Worm (Caenorhabditis elegans) whole organism, L3 larva: ENCODE measurements around the gene btb-11.
"Not testable (repeated sequence)": the region's sequence is repeated elsewhere in the genome, so short reads cannot be mapped to it uniquely, and the experiment has no call there.

Experiments used
- R02D3.7 ChIP-seq: fragments of 150-350 bp; optimal IDR thresholded peaks from 2 replicates; lab custom pipeline; 2014; ENCODE audit warnings: missing biosample characterization, missing genetic modification characterization
- ZK546.5 ChIP-seq: sonication (generic microtip); optimal IDR thresholded peaks from 2 replicates; lab custom pipeline; 2017; ENCODE audit warnings: missing biosample characterization, missing genetic modification characterization
- ama-1 ChIP-seq: fragments of 150-350 bp; optimal IDR thresholded peaks from 2 replicates; lab custom pipeline; 2018
- ceh-82 ChIP-seq: fragments of 150-350 bp; optimal IDR thresholded peaks from 2 replicates; lab custom pipeline; 2014; ENCODE audit warnings: missing biosample characterization, missing genetic modification characterization
- egl-27 ChIP-seq: sonication (generic microtip); optimal IDR thresholded peaks from 4 replicates; lab custom pipeline; 2017; ENCODE audit warnings: missing biosample characterization, missing genetic modification reagents, missing genetic modification characterization
- egl-5 ChIP-seq: fragments of 150-350 bp; optimal IDR thresholded peaks from 2 replicates; lab custom pipeline; 2017; ENCODE audit warnings: missing biosample characterization, missing genetic modification reagents, missing genetic modification characterization, inconsistent platforms
- elt-1 ChIP-seq: fragments of 150-350 bp; optimal IDR thresholded peaks from 2 replicates; lab custom pipeline; 2014; ENCODE audit warnings: missing biosample characterization, missing genetic modification characterization
- elt-2 ChIP-seq: sonication (generic microtip); optimal IDR thresholded peaks from 2 replicates; lab custom pipeline; 2016; ENCODE audit warnings: missing genetic modification reagents, mild to moderate bottlenecking, missing genetic modification characterization, missing compliant biosample characterization
- elt-3 ChIP-seq, 3 experiments: fragments of 150-350 bp in 1 of 3; sonication (generic microtip) in 2 of 3; optimal IDR thresholded peaks; 2 replicates in 2 of 3; 4 replicates in 1 of 3; lab custom pipeline; 2014 to 2017; ENCODE audit warnings: missing biosample characterization in 3 of 3, missing genetic modification characterization in 3 of 3
- eor-1 ChIP-seq, 2 experiments: fragments of 150-350 bp; optimal IDR thresholded peaks; 2 replicates each; lab custom pipeline; 2014 to 2018; ENCODE audit warnings: missing biosample characterization in 2 of 2, missing genetic modification characterization in 2 of 2
- fkh-10 ChIP-seq: sonication (generic microtip); optimal IDR thresholded peaks from 2 replicates; lab custom pipeline; 2017; ENCODE audit warnings: missing biosample characterization, missing genetic modification reagents, missing genetic modification characterization
- fkh-2 ChIP-seq: fragments of 150-350 bp; optimal IDR thresholded peaks from 2 replicates; lab custom pipeline; 2014; ENCODE audit warnings: missing biosample characterization, missing genetic modification reagents, missing genetic modification characterization
- fos-1 ChIP-seq: fragments of 150-350 bp; optimal IDR thresholded peaks from 2 replicates; lab custom pipeline; 2014; ENCODE audit warnings: missing biosample characterization, missing genetic modification characterization
- hmg-11 ChIP-seq: sonication (generic microtip); optimal IDR thresholded peaks from 2 replicates; lab custom pipeline; 2016; ENCODE audit warnings: missing genetic modification characterization, missing compliant biosample characterization
- jun-1 ChIP-seq: fragments of 150-350 bp; optimal IDR thresholded peaks from 2 replicates; lab custom pipeline; 2014; ENCODE audit warnings: missing biosample characterization, missing genetic modification reagents, missing genetic modification characterization
- lsy-12 ChIP-seq: sonication (generic microtip); optimal IDR thresholded peaks from 2 replicates; lab custom pipeline; 2016; ENCODE audit warnings: mild to moderate bottlenecking, missing genetic modification characterization, missing compliant biosample characterization
- mdl-1 ChIP-seq: fragments of 150-350 bp; optimal IDR thresholded peaks from 2 replicates; lab custom pipeline; 2014; ENCODE audit warnings: missing biosample characterization, missing genetic modification characterization
- mml-1 ChIP-seq: fragments of 150-350 bp; sonication (generic microtip); optimal IDR thresholded peaks from 3 replicates; lab custom pipeline; 2014; ENCODE audit warnings: missing biosample characterization, missing genetic modification characterization
- nhr-11 ChIP-seq: fragments of 150-350 bp; optimal IDR thresholded peaks from 2 replicates; lab custom pipeline; 2014; ENCODE audit warnings: missing biosample characterization, missing genetic modification characterization
- nhr-12 ChIP-seq: fragments of 150-350 bp; optimal IDR thresholded peaks from 2 replicates; lab custom pipeline; 2014; ENCODE audit warnings: missing biosample characterization, missing genetic modification characterization
- nhr-237 ChIP-seq: fragments of 150-350 bp; optimal IDR thresholded peaks from 2 replicates; lab custom pipeline; 2014; ENCODE audit warnings: missing biosample characterization, missing genetic modification characterization
- nhr-28 ChIP-seq: fragments of 150-350 bp; optimal IDR thresholded peaks from 2 replicates; lab custom pipeline; 2014; ENCODE audit warnings: missing biosample characterization, missing genetic modification characterization
- nhr-43 ChIP-seq: sonication (generic microtip); optimal IDR thresholded peaks from 2 replicates; lab custom pipeline; 2016; ENCODE audit warnings: mild to moderate bottlenecking, missing genetic modification characterization, missing compliant biosample characterization; ENCODE audit not compliant: poor library complexity, severe bottlenecking
- nhr-67 ChIP-seq: fragments of 150-350 bp; optimal IDR thresholded peaks from 2 replicates; lab custom pipeline; 2014; ENCODE audit warnings: missing biosample characterization, missing genetic modification characterization
- nhr-76 ChIP-seq: fragments of 150-350 bp; sonication (generic microtip); optimal IDR thresholded peaks from 5 replicates; lab custom pipeline; 2014; ENCODE audit warnings: missing biosample characterization, missing genetic modification characterization
- pqm-1 ChIP-seq: fragments of 150-350 bp; optimal IDR thresholded peaks from 2 replicates; lab custom pipeline; 2017; ENCODE audit warnings: missing biosample characterization, missing genetic modification characterization, inconsistent platforms
- sea-2 ChIP-seq: fragments of 150-350 bp; sonication (generic microtip); optimal IDR thresholded peaks from 4 replicates; lab custom pipeline; 2014; ENCODE audit warnings: missing biosample characterization, missing genetic modification reagents, missing genetic modification characterization
- skn-1 ChIP-seq: fragments of 150-350 bp; optimal IDR thresholded peaks from 2 replicates; lab custom pipeline; 2014; ENCODE audit warnings: missing biosample characterization, missing genetic modification characterization
- tbx-2 ChIP-seq: sonication (generic microtip); optimal IDR thresholded peaks from 2 replicates; lab custom pipeline; 2016; ENCODE audit warnings: mild to moderate bottlenecking, missing genetic modification characterization, missing compliant biosample characterization
- unc-39 ChIP-seq: sonication (generic microtip); optimal IDR thresholded peaks from 4 replicates; lab custom pipeline; 2017; ENCODE audit warnings: missing biosample characterization, missing genetic modification characterization
- unc-62 ChIP-seq: fragments of 150-350 bp; sonication (generic microtip); optimal IDR thresholded peaks from 4 replicates; lab custom pipeline; 2014; ENCODE audit warnings: missing biosample characterization, missing genetic modification reagents, missing genetic modification characterization
- ztf-11 ChIP-seq: fragments of 150-350 bp; optimal IDR thresholded peaks from 2 replicates; lab custom pipeline; 2014; ENCODE audit warnings: missing biosample characterization, missing genetic modification characterization

The btb-11 gene

DNA sequence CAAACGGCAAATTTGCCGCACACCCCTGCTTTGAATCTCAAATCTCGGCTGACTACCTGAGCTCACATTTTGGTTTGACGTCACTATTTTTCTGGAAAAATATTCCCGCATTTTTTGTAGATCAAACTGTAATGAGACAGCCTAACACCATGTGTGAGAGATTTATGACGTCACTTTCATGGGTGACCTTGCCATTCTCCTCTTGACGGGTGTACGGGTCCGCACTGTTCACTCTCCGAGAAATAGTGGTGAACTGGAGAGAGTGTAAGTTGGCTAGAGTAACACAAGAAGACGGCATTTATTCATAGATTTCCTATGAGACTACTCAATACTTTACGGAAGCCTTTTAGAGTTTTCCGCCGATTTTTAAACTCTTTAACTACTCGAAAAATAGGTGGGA is 38.9 kb downstream of the btb-11 start, which contains the start of gene fbxc-40:
fbxc-40 (plus strand) TSS at position 301 of the 400 bp plus-strand sequence.
- TF ChIP-seq mml-1, nhr-76, ztf-11 (tag; lab: Kevin White, UChicago): not testable (repeated sequence)

DNA sequence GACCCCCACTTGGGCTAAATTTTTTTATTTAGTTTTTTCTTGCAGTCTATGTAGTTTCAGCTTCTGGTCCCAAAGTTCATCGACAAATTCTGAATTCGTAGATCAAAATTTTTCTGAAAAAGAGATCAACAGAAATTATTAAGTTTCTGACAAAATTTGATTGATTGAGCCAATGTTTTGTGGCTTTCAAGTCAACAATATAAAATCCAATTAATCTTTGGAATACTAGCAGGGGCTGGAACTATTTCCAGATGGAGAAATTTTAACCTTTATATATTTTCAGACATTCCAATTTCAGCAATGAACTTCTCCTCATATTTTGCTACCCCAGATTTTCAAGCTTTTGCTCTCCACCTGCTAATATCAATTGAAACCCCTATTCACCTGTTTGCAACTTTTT is 41.7 kb downstream of the btb-11 start, which contains the start of gene srh-274:
srh-274 (plus strand) TSS at position 301 of the 400 bp plus-strand sequence.
- TF ChIP-seq fos-1 (tag; lab: Kevin White, UChicago) (no peak), nhr-67 (tag; lab: Kevin White, UChicago) (no peak), sea-2 (GFP tag; lab: Kevin White, UChicago) (no peak), mml-1 (tag; lab: Kevin White, UChicago) (no peak), egl-5 (tag; lab: Kevin White, UChicago) (no peak), fkh-10 (GFP tag; lab: Kevin White, UChicago) (no peak), fkh-2 (tag; lab: Kevin White, UChicago) (no peak), pqm-1 (tag; lab: Kevin White, UChicago) (no peak), elt-2 (tag; lab: Kevin White, UChicago) (no peak), mdl-1 (tag; lab: Kevin White, UChicago) (no peak), nhr-237 (tag; lab: Kevin White, UChicago) (no peak), ceh-82 (no peak), nhr-11 (no peak), hmg-11 (tag; lab: Kevin White, UChicago) (no peak), nhr-43 (tag; lab: Kevin White, UChicago) (no peak), eor-1 (tag; optimal IDR thresholded peaks at IDR 0.05; lab: Kevin White, UChicago) (no peak)

DNA sequence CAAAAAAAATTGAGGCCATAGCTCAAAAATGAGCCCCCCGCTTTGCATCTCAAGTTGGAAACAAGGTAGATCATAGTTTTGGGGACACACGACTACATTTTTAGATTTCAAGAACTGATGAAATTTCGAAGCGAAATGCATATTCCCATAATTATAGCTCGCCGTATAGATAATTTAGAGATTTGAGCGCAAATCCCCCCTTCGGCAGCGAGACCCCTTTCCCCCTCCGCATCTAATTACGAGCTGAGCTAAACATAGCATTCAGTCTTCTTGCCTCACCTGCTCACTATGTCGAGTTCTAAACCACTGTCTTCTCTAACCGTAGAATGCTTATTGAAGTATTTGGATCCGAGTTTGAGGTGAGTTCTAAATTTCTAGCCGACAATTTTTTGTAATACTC is 45.4 kb downstream of the btb-11 start, which contains the start of the genes fbxc-17 and fbxc-15:
fbxc-17 (minus strand) TSS at position 101 of the 400 bp plus-strand sequence.
fbxc-15 (plus strand) TSS at position 289 of the 400 bp plus-strand sequence.
- TF ChIP-seq elt-2 (tag; lab: Kevin White, UChicago) (no peak), ama-1 (no peak), R02D3.7 (no peak), pqm-1 (tag; lab: Kevin White, UChicago) (no peak), jun-1 (tag; lab: Kevin White, UChicago) (no peak), nhr-12 (tag; lab: Kevin White, UChicago) (no peak), fkh-10 (GFP tag; lab: Kevin White, UChicago) (no peak), tbx-2 (no peak), ceh-82 (no peak), nhr-43 (tag; lab: Kevin White, UChicago) (no peak), nhr-28 (tag; lab: Kevin White, UChicago) (no peak), lsy-12 (tag; lab: Kevin White, UChicago) (no peak), nhr-11 (no peak)

DNA sequence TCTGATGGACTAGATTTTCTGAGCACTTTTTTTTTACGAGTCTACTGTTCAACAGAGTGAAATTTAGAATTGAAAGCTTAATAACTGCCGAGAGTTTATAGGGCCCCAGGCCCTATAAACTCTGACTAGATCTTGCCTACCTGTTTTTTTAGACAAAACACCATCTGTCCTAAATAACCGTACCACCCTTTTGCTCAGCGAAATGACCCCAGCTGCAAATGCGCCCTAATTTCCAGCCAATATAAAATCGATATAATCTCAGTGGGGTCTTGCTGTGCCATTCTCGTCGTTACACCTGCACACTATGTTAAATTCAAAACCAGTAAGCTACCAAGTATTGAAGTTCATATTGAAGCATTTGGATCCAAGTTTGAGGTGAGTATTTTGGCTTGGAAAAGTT is 50.6 kb downstream of the btb-11 start, which contains the start of gene fbxc-14:
fbxc-14 (plus strand) TSS at position 301 of the 400 bp plus-strand sequence.
- TF ChIP-seq nhr-43 (tag; lab: Kevin White, UChicago) (no peak), ZK546.5 (tag; lab: Kevin White, UChicago) (no peak), eor-1 (tag; optimal IDR thresholded peaks at IDR 0.05; lab: Kevin White, UChicago) (no peak), unc-62 (no peak), unc-39 (tag; lab: Kevin White, UChicago) (no peak), ama-1 (no peak), elt-1 (tag; lab: Kevin White, UChicago) (no peak), fkh-10 (GFP tag; lab: Kevin White, UChicago) (no peak), R02D3.7 (no peak), nhr-12 (tag; lab: Kevin White, UChicago) (no peak), nhr-76 (tag; lab: Kevin White, UChicago) (no peak), elt-2 (tag; lab: Kevin White, UChicago) (no peak), mdl-1 (tag; lab: Kevin White, UChicago) (no peak), egl-27 (tag; lab: Kevin White, UChicago) (no peak), skn-1 (tag; lab: Kevin White, UChicago) (no peak), elt-3 (tag; optimal IDR thresholded peaks at IDR 0.05; lab: Kevin White, UChicago) (no peak)
